Worm (Caenorhabditis elegans) whole organism, L1 larva: ENCODE data around the gene sre-40.
A peak's percentile ranks its signal among the peaks of the same experiment; 100 is the strongest.

Experiments
- C16A3.4 ChIP-seq: fragments of 150-350 bp; optimal IDR thresholded peaks from 2 replicates; lab custom pipeline; 2014; ENCODE audit warnings: missing biosample characterization, missing genetic modification characterization
- F16B12.6 ChIP-seq: fragments of 150-350 bp; optimal IDR thresholded peaks from 2 replicates; lab custom pipeline; 2014; ENCODE audit warnings: missing biosample characterization, missing genetic modification characterization
- Y116A8C.19 ChIP-seq: sonication (generic microtip); optimal IDR thresholded peaks from 2 replicates; lab custom pipeline; 2016; ENCODE audit warnings: missing compliant biosample characterization, missing genetic modification characterization, borderline replicate concordance
- ama-1 ChIP-seq: fragments of 150-350 bp; optimal IDR thresholded peaks from 2 replicates; lab custom pipeline; 2014
- blmp-1 ChIP-seq: fragments of 150-350 bp; optimal IDR thresholded peaks from 2 replicates; lab custom pipeline; 2014; ENCODE audit warnings: missing biosample characterization, missing genetic modification characterization
- ceh-63 ChIP-seq: fragments of 200-800 bp; sonication (Bioruptor generic); optimal IDR thresholded peaks from 2 replicates; lab custom pipeline; 2018; ENCODE audit warnings: mild to moderate bottlenecking, missing genetic modification characterization, missing compliant biosample characterization
- ceh-8 ChIP-seq: fragments of 200-800 bp; sonication (Bioruptor generic); optimal IDR thresholded peaks from 2 replicates; lab custom pipeline; 2018; ENCODE audit warnings: mild to moderate bottlenecking, missing genetic modification characterization, moderate library complexity, missing compliant biosample characterization
- ceh-88 ChIP-seq: fragments of 200-800 bp; sonication (Bioruptor generic); IDR thresholded peaks from 2 replicates; pipeline ENCODE4 v1.3.6; 2022; ENCODE audit warnings: missing genetic modification characterization, missing compliant biosample characterization
- ceh-90 ChIP-seq: sonication (generic microtip); optimal IDR thresholded peaks from 2 replicates; lab custom pipeline; 2016; ENCODE audit warnings: missing genetic modification characterization, missing compliant biosample characterization
- dsc-1 ChIP-seq: sonication (generic microtip); optimal IDR thresholded peaks from 2 replicates; lab custom pipeline; 2016; ENCODE audit warnings: mild to moderate bottlenecking, missing genetic modification characterization, missing compliant biosample characterization
- efl-1 ChIP-seq, 4 experiments: fragments of 150-350 bp; optimal IDR thresholded peaks in 3 of 4; peaks in 1 of 4; 1 replicate in 1 of 4; 2 replicates in 3 of 4; lab custom pipeline; 2014; ENCODE audit warnings: missing biosample characterization in 2 of 4, missing genetic modification characterization in 2 of 4, missing genetic modification reagents in 2 of 4
- efl-3 ChIP-seq: fragments of 200-800 bp; sonication (Bioruptor generic); optimal IDR thresholded peaks from 2 replicates; lab custom pipeline; 2018; ENCODE audit warnings: mild to moderate bottlenecking, missing genetic modification characterization, missing compliant biosample characterization
- egl-27 ChIP-seq, 2 experiments: fragments of 150-350 bp in 1 of 2; sonication (generic microtip); optimal IDR thresholded peaks; 3 replicates each; lab custom pipeline; 2017 to 2018; ENCODE audit warnings: missing biosample characterization in 2 of 2, missing genetic modification characterization in 2 of 2, missing genetic modification reagents in 2 of 2
- elt-2 ChIP-seq: sonication (generic microtip); optimal IDR thresholded peaks from 2 replicates; lab custom pipeline; 2016; ENCODE audit warnings: missing genetic modification characterization, mild to moderate bottlenecking, inconsistent platforms, missing compliant biosample characterization, missing genetic modification reagents
- elt-3 ChIP-seq, 6 experiments: fragments of 150-350 bp in 1 of 6; sonication (generic microtip); optimal IDR thresholded peaks; 2 replicates each; lab custom pipeline; 2017 to 2018; ENCODE audit warnings: missing biosample characterization in 6 of 6, missing genetic modification characterization in 6 of 6, inconsistent platforms in 1 of 6
- fkh-10 ChIP-seq: sonication (generic microtip); optimal IDR thresholded peaks from 2 replicates; lab custom pipeline; 2017; ENCODE audit warnings: missing biosample characterization, missing genetic modification reagents, missing genetic modification characterization
- fkh-4 ChIP-seq: sonication (generic microtip); optimal IDR thresholded peaks from 2 replicates; lab custom pipeline; 2016; ENCODE audit warnings: missing compliant biosample characterization, missing genetic modification characterization, borderline replicate concordance
- hlh-4 ChIP-seq: sonication (generic microtip); optimal IDR thresholded peaks from 2 replicates; lab custom pipeline; 2016; ENCODE audit warnings: mild to moderate bottlenecking, missing genetic modification characterization, missing compliant biosample characterization
- hpl-2 ChIP-seq: fragments of 150-350 bp; optimal IDR thresholded peaks from 2 replicates; lab custom pipeline; 2014; ENCODE audit warnings: missing biosample characterization, missing genetic modification reagents, missing genetic modification characterization
- irx-1 ChIP-seq: sonication (generic microtip); optimal IDR thresholded peaks from 2 replicates; lab custom pipeline; 2016; ENCODE audit warnings: missing genetic modification characterization, missing compliant biosample characterization
- jun-1 ChIP-seq: fragments of 150-350 bp; optimal IDR thresholded peaks from 2 replicates; lab custom pipeline; 2014; ENCODE audit warnings: missing biosample characterization, missing genetic modification reagents, missing genetic modification characterization
- lin-14 ChIP-seq: fragments of 200-800 bp; sonication (Bioruptor generic); optimal IDR thresholded peaks from 2 replicates; lab custom pipeline; 2018; ENCODE audit warnings: mild to moderate bottlenecking, missing genetic modification characterization, moderate library complexity, missing compliant biosample characterization
- lin-15B ChIP-seq: fragments of 150-350 bp; sonication (generic microtip); optimal IDR thresholded peaks from 3 replicates; lab custom pipeline; 2014; ENCODE audit warnings: missing biosample characterization, missing genetic modification characterization
- lin-35 ChIP-seq, 2 experiments: fragments of 150-350 bp; optimal IDR thresholded peaks; 2 replicates each; lab custom pipeline; 2014; ENCODE audit warnings: missing biosample characterization in 2 of 2, missing genetic modification characterization in 2 of 2, missing genetic modification reagents in 2 of 2
- lir-3 ChIP-seq: sonication (generic microtip); optimal IDR thresholded peaks from 2 replicates; lab custom pipeline; 2016; ENCODE audit warnings: mild to moderate bottlenecking, missing genetic modification characterization, moderate library complexity, missing compliant biosample characterization; ENCODE audit not compliant: poor library complexity
- mab-9 ChIP-seq: fragments of 200-800 bp; sonication (Bioruptor generic); IDR thresholded peaks from 2 replicates; pipeline ENCODE4 v1.3.6; 2022; ENCODE audit warnings: missing genetic modification reagents, missing genetic modification characterization, missing compliant biosample characterization
- mdl-1 ChIP-seq, 2 experiments: fragments of 150-350 bp; optimal IDR thresholded peaks; 2 replicates each; lab custom pipeline; 2014 to 2017; ENCODE audit warnings: missing biosample characterization in 2 of 2, missing genetic modification characterization in 2 of 2, inconsistent platforms in 1 of 2
- mef-2 ChIP-seq: fragments of 150-350 bp; optimal IDR thresholded peaks from 2 replicates; lab custom pipeline; 2014; ENCODE audit warnings: missing biosample characterization, missing genetic modification characterization
- mep-1 ChIP-seq: fragments of 150-350 bp; optimal IDR thresholded peaks from 2 replicates; lab custom pipeline; 2014; ENCODE audit warnings: missing biosample characterization, missing genetic modification characterization
- nhr-11 ChIP-seq: fragments of 150-350 bp; optimal IDR thresholded peaks from 2 replicates; lab custom pipeline; 2014; ENCODE audit warnings: missing biosample characterization, missing genetic modification characterization
- nhr-20 ChIP-seq: sonication (generic microtip); optimal IDR thresholded peaks from 2 replicates; lab custom pipeline; 2016; ENCODE audit warnings: mild to moderate bottlenecking, missing genetic modification characterization, missing compliant biosample characterization
- nhr-28 ChIP-seq: fragments of 150-350 bp; optimal IDR thresholded peaks from 2 replicates; lab custom pipeline; 2014; ENCODE audit warnings: missing biosample characterization, missing genetic modification characterization
- nhr-71 ChIP-seq: sonication (generic microtip); optimal IDR thresholded peaks from 2 replicates; lab custom pipeline; 2016; ENCODE audit warnings: mild to moderate bottlenecking, missing genetic modification characterization, moderate library complexity, missing compliant biosample characterization
- nhr-76 ChIP-seq: sonication (generic microtip); optimal IDR thresholded peaks from 2 replicates; lab custom pipeline; 2017; ENCODE audit warnings: missing biosample characterization, missing genetic modification characterization
- nhr-84 ChIP-seq: sonication (generic microtip); optimal IDR thresholded peaks from 2 replicates; lab custom pipeline; 2017; ENCODE audit warnings: missing biosample characterization, missing genetic modification characterization
- nhr-85 ChIP-seq: sonication (generic microtip); peaks from one replicate; lab custom pipeline; 2016; ENCODE audit warnings: missing genetic modification characterization, inconsistent platforms, missing compliant biosample characterization
- nhr-90 ChIP-seq: sonication (generic microtip); optimal IDR thresholded peaks from 2 replicates; lab custom pipeline; 2016; ENCODE audit warnings: mild to moderate bottlenecking, missing genetic modification characterization, missing compliant biosample characterization; ENCODE audit not compliant: poor library complexity
- rnt-1 ChIP-seq: sonication (generic microtip); optimal IDR thresholded peaks from 2 replicates; lab custom pipeline; 2016; ENCODE audit warnings: mild to moderate bottlenecking, missing genetic modification characterization, moderate library complexity, missing compliant biosample characterization
- skn-1 ChIP-seq: fragments of 150-350 bp; optimal IDR thresholded peaks from 2 replicates; lab custom pipeline; 2014; ENCODE audit warnings: missing biosample characterization, missing genetic modification characterization
- snpc-4 ChIP-seq: fragments of 150-350 bp; optimal IDR thresholded peaks from 2 replicates; lab custom pipeline; 2014; ENCODE audit warnings: missing biosample characterization, missing genetic modification characterization
- snu-23 ChIP-seq: sonication (generic microtip); optimal IDR thresholded peaks from 2 replicates; lab custom pipeline; 2016; ENCODE audit warnings: missing genetic modification characterization, missing compliant biosample characterization
- sptf-1 ChIP-seq: fragments of 150-350 bp; optimal IDR thresholded peaks from 2 replicates; lab custom pipeline; 2014; ENCODE audit warnings: missing biosample characterization, missing genetic modification characterization
- sup-37 ChIP-seq: fragments of 200-800 bp; sonication (Bioruptor generic); optimal IDR thresholded peaks from 2 replicates; lab custom pipeline; 2018; ENCODE audit warnings: mild to moderate bottlenecking, missing genetic modification characterization, missing compliant biosample characterization
- swsn-7 ChIP-seq: sonication (generic microtip); optimal IDR thresholded peaks from 2 replicates; lab custom pipeline; 2016; ENCODE audit warnings: missing genetic modification characterization, missing compliant biosample characterization
- unc-130 ChIP-seq: fragments of 150-350 bp; optimal IDR thresholded peaks from 2 replicates; lab custom pipeline; 2017; ENCODE audit warnings: missing biosample characterization, missing genetic modification characterization, inconsistent platforms
- unc-62 ChIP-seq: fragments of 150-350 bp; optimal IDR thresholded peaks from 2 replicates; lab custom pipeline; 2014; ENCODE audit warnings: missing biosample characterization, missing genetic modification reagents, missing genetic modification characterization
- unc-86 ChIP-seq: sonication (generic microtip); optimal IDR thresholded peaks from 2 replicates; lab custom pipeline; 2016; ENCODE audit warnings: missing genetic modification characterization, missing compliant biosample characterization
- xbp-1 ChIP-seq: sonication (generic microtip); optimal IDR thresholded peaks from 2 replicates; lab custom pipeline; 2016; ENCODE audit warnings: missing genetic modification characterization, missing compliant biosample characterization
- zag-1 ChIP-seq: fragments of 150-350 bp; optimal IDR thresholded peaks from 2 replicates; lab custom pipeline; 2014; ENCODE audit warnings: missing biosample characterization, missing genetic modification characterization

sre-40 gene

ce11 chrII:4683693-4684092 lies at the start of gene sre-40:
Gene sre-40, minus strand, starts transcription at chrII:4683793.
- TF ChIP-seq mab-9 (GFP tag; lab: Robert Waterston, UW) = no peak
- no peak for TF ChIP-seq zag-1 (tag; lab: Kevin White, UChicago)
- no peak for TF ChIP-seq ceh-63
- no peak for TF ChIP-seq nhr-76

- TF ChIP-seq dsc-1 (tag; lab: Kevin White, UChicago) = no peak
- TF ChIP-seq Y116A8C.19 (tag; lab: Kevin White, UChicago) = no peak
- no peak for TF ChIP-seq sptf-1
- TF ChIP-seq ceh-90 (tag; lab: Kevin White, UChicago) = no peak
- TF ChIP-seq nhr-28 (tag; lab: Kevin White, UChicago) = no peak
- no peak for TF ChIP-seq mdl-1 (tag; optimal IDR thresholded peaks at IDR 0.05; lab: Kevin White, UChicago)
- TF ChIP-seq snpc-4 (tag; lab: Kevin White, UChicago) = no peak
- TF ChIP-seq egl-27 (tag; optimal IDR thresholded peaks at IDR 0.05; lab: Kevin White, UChicago) = no peak
- no peak for TF ChIP-seq lin-35 (GFP tag; optimal IDR thresholded peaks at IDR 0.05; lab: Kevin White, UChicago)
- no peak for TF ChIP-seq nhr-84 (tag; lab: Kevin White, UChicago)
- no peak for TF ChIP-seq unc-130 (tag; lab: Kevin White, UChicago)
- TF ChIP-seq C16A3.4 (tag; lab: Kevin White, UChicago) = no peak
- TF ChIP-seq lin-15B (tag; lab: Kevin White, UChicago) = no peak
- no peak for TF ChIP-seq unc-62 (GFP tag; lab: Kevin White, UChicago)
- no peak for TF ChIP-seq irx-1
- TF ChIP-seq mep-1 = no peak
- no peak for TF ChIP-seq mef-2 (tag; lab: Kevin White, UChicago)
- TF ChIP-seq ceh-8 (GFP tag; lab: Kevin White, UChicago) = no peak
- TF ChIP-seq ceh-88 (GFP tag; lab: Robert Waterston, UW) = no peak
Observed at ce11 chrII:4729733-4730132, 46.1 kb upstream of the sre-40 start, which contains the start of gene F41C3.7. Gene F41C3.7, plus strand, starts transcription at chrII:4730033.

ce11 chrII:4728687-4729086 lies 45.1 kb upstream of the sre-40 start:
- TF ChIP-seq fkh-4 (tag; lab: Kevin White, UChicago) (no peak), nhr-28 (tag; lab: Kevin White, UChicago) (no peak), nhr-84 (tag; lab: Kevin White, UChicago) (no peak), snu-23 (GFP tag; lab: Kevin White, UChicago) (peak; percentile 33), unc-86 (tag; lab: Kevin White, UChicago) (no peak), mef-2 (tag; lab: Kevin White, UChicago) (no peak), lir-3 (tag; lab: Kevin White, UChicago) (no peak), snpc-4 (tag; lab: Kevin White, UChicago) (no peak), jun-1 (tag; lab: Kevin White, UChicago) (no peak), lin-35 (GFP tag; optimal IDR thresholded peaks at IDR 0.05; lab: Kevin White, UChicago) (peak in 1 of 2 experiments; percentile 51), lin-14 (peak; percentile 82), C16A3.4 (tag; lab: Kevin White, UChicago) (no peak), nhr-90 (tag; lab: Kevin White, UChicago) (no peak), nhr-20 (tag; lab: Kevin White, UChicago) (peak; percentile 29), nhr-11 (tag; lab: Kevin White, UChicago) (no peak), elt-2 (tag; lab: Kevin White, UChicago) (peak; percentile 97), nhr-71 (peak; percentile 55), blmp-1 (peak; percentile 12), mep-1 (peak; percentile 3), ceh-63 (no peak), hlh-4 (tag; lab: Kevin White, UChicago) (no peak), ama-1 (lab: Kevin White, UChicago) (no peak), efl-3 (GFP tag; lab: Kevin White, UChicago) (no peak), egl-27 (tag; optimal IDR thresholded peaks at IDR 0.05; lab: Kevin White, UChicago) (no peak), rnt-1 (tag; lab: Kevin White, UChicago) (peak; percentile 44), xbp-1 (no peak), F16B12.6 (tag; lab: Kevin White, UChicago) (no peak), hpl-2 (no peak), swsn-7 (no peak), sup-37 (no peak), elt-3 (tag; optimal IDR thresholded peaks at IDR 0.05; lab: Kevin White, UChicago) (peak in 4 of 6 experiments; percentile 4 to 71 (median 39)), skn-1 (tag; lab: Kevin White, UChicago) (no peak), nhr-85 (no peak), fkh-10 (no peak), efl-1 (optimal IDR thresholded peaks at IDR 0.05; lab: Kevin White, UChicago) (peak in 1 of 2 experiments; percentile 7), efl-1 (GFP tag; optimal IDR thresholded peaks at IDR 0.05 in 1 of 2; lab: Kevin White, UChicago) (peak in 1 of 2 experiments; percentile 85)
